Worm (Caenorhabditis elegans) whole organism, young adult: ENCODE results near the gene slc-17.3.

ENCODE experiments used
- C17E4.6 ChIP-seq: fragments of 200-800 bp; sonication (Bioruptor generic); IDR thresholded peaks from 2 replicates; pipeline ENCODE4 v1.3.6; 2022; ENCODE audit warnings: missing genetic modification reagents, missing genetic modification characterization, missing compliant biosample characterization
- K12H6.12 ChIP-seq: fragments of 200-800 bp; sonication (Bioruptor generic); optimal IDR thresholded peaks from 2 replicates; lab custom pipeline; 2018; ENCODE audit warnings: mild to moderate bottlenecking, missing genetic modification characterization, missing compliant biosample characterization
- madf-8 ChIP-seq: fragments of 200-800 bp; sonication (Bioruptor generic); conservative IDR thresholded peaks from 2 replicates; pipeline ENCODE4 v1.3.6; 2022; ENCODE audit warnings: missing genetic modification reagents, missing genetic modification characterization, missing compliant biosample characterization
- mcd-1 ChIP-seq: fragments of 200-800 bp; sonication (Bioruptor generic); IDR thresholded peaks from 2 replicates; pipeline ENCODE4 v1.3.6; 2022; ENCODE audit warnings: missing genetic modification reagents, missing genetic modification characterization, missing compliant biosample characterization

DNA sequence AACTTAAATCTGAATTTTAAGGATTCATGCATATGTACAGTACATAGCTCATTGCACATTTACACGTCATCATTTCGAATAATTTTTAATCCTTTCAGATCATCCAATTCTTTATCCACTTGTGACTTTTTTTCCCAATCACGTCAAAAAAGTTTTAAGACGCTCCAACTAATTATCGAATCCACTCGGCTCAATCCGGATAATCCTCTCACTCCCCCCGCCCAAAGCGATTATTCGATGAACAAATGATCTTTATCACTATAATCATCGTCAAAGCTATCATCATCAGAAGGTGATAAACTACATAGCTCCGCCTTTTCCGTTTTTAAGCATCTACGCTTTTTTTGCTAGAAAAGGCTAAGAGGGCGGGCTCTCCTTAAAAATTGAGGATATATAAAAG lies 27.5 kb downstream of the slc-17.3 start:
- no peak for TF ChIP-seq madf-8 (GFP tag; lab: Robert Waterston, UW)
- TF ChIP-seq C17E4.6 (GFP tag; lab: Robert Waterston, UW) = no peak
- TF ChIP-seq K12H6.12 (tag; lab: Kevin White, UChicago) = no peak
- no peak for TF ChIP-seq mcd-1 (GFP tag; lab: Robert Waterston, UW)
